Worm (Caenorhabditis elegans) whole organism, midembryonic: ENCODE results near the gene Y25C1A.6.
A peak's percentile ranks its signal among the peaks of the same experiment; 100 is the strongest.

Experiments
- T22C8.4 ChIP-seq: fragments of 200-800 bp; sonication (Bioruptor generic); IDR thresholded peaks from 2 replicates; pipeline ENCODE4 v1.3.6; 2022; ENCODE audit warnings: missing genetic modification characterization, missing compliant biosample characterization
- cog-1 ChIP-seq: sonication (generic microtip); optimal IDR thresholded peaks from 2 replicates; lab custom pipeline; 2016; ENCODE audit warnings: missing genetic modification characterization, missing compliant biosample characterization
- flt-1 ChIP-seq: fragments of 200-800 bp; sonication (Bioruptor generic); IDR thresholded peaks from 2 replicates; pipeline ENCODE4 v1.3.6; 2022; ENCODE audit warnings: missing genetic modification characterization, missing compliant biosample characterization
- klf-2 ChIP-seq: fragments of 200-800 bp; sonication (Bioruptor generic); conservative IDR thresholded peaks from 2 replicates; pipeline ENCODE4 v1.3.6; 2022; ENCODE audit warnings: missing genetic modification reagents, missing genetic modification characterization, missing compliant biosample characterization
- med-1 ChIP-seq: sonication (generic microtip); optimal IDR thresholded peaks from 2 replicates; lab custom pipeline; 2017; ENCODE audit warnings: missing genetic modification characterization, mild to moderate bottlenecking, missing compliant biosample characterization, antibody characterized with exemption, missing genetic modification reagents; ENCODE audit not compliant: insufficient read depth
- ref-1 ChIP-seq: fragments of 200-800 bp; sonication (Bioruptor generic); conservative IDR thresholded peaks from 2 replicates; pipeline ENCODE4 v1.3.6; 2022; ENCODE audit warnings: missing genetic modification reagents, missing genetic modification characterization, missing compliant biosample characterization
- tab-1 ChIP-seq: fragments of 200-800 bp; sonication (Bioruptor generic); IDR thresholded peaks from 2 replicates; pipeline ENCODE4 v1.3.6; 2022; ENCODE audit warnings: missing genetic modification characterization, missing compliant biosample characterization
- ztf-23 ChIP-seq: fragments of 200-800 bp; sonication (Bioruptor generic); IDR thresholded peaks from 2 replicates; pipeline ENCODE4 v1.3.6; 2022; ENCODE audit warnings: missing genetic modification reagents, missing genetic modification characterization, missing compliant biosample characterization
- ztf-29 ChIP-seq: fragments of 200-800 bp; sonication (Bioruptor generic); IDR thresholded peaks from 2 replicates; pipeline ENCODE4 v1.3.6; 2022; ENCODE audit warnings: missing genetic modification reagents, missing genetic modification characterization, missing compliant biosample characterization

Y25C1A.6 gene

ce11 chrII:3060782-3061181, at the start of gene Y25C1A.6:
Gene Y25C1A.6, plus strand, starts transcription at chrII:3061082.
- TF ChIP-seq klf-2 (GFP tag; lab: Robert Waterston, UW) (no peak), T22C8.4 (GFP tag; lab: Robert Waterston, UW) (no peak), ref-1 (GFP tag; lab: Robert Waterston, UW) (no peak), cog-1 (tag; lab: Kevin White, UChicago) (no peak), ztf-23 (GFP tag; lab: Robert Waterston, UW) (no peak), tab-1 (GFP tag; lab: Robert Waterston, UW) (no peak), ztf-29 (GFP tag; lab: Robert Waterston, UW) (no peak), flt-1 (GFP tag; lab: Robert Waterston, UW) (no peak), med-1 (GFP tag; lab: Kevin White, UChicago) (no peak)

- no peak for TF ChIP-seq cog-1 (tag; lab: Kevin White, UChicago)
- TF ChIP-seq tab-1 (GFP tag; lab: Robert Waterston, UW): no peak
- no peak for TF ChIP-seq ztf-29 (GFP tag; lab: Robert Waterston, UW)
- no peak for TF ChIP-seq ref-1 (GFP tag; lab: Robert Waterston, UW)
- no peak for TF ChIP-seq T22C8.4 (GFP tag; lab: Robert Waterston, UW)
- TF ChIP-seq med-1 (GFP tag; lab: Kevin White, UChicago): no peak
- no peak for TF ChIP-seq ztf-23 (GFP tag; lab: Robert Waterston, UW)
These were observed 48.7 kb upstream of the Y25C1A.6 start, which contains the start of gene C41H7.9 for ce11 chrII:3012133-3012532. Gene C41H7.9, minus strand, starts transcription at chrII:3012233.

DNA sequence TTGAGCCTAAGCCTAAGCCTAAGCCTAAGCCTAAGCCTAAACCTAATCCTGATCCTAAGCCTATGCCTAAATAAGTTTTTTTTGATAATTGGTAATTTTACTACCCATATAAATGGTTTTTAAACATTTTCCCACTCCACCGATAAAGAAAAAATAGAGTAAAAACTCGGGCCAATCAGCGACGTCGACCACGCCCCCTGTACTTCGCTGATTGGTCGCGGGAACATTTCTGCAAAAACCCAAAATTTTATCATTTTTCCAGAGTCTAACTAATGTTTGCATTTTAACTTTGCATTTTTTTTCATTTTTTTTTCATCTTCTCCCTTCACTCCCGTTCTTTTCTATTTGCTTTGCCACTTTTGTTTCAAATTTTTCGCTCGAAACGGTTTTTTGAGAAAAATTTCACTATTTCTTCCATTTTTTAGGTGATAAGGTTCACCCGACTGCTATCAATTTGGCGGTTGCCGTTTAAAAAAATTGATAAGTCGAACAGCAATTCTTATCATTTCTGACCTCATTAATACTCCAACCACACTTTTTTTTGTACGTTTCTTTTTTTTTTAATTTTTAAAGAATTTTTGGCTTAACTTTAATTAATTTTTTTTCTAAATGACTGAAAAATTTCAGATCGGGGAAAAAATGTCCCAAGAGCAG, 46.6 kb upstream of the Y25C1A.6 start, which contains the start of gene C41H7.2:
Gene C41H7.2, plus strand, starts transcription at position 622 of the 654 bp plus-strand sequence.
- TF ChIP-seq tab-1 (GFP tag; lab: Robert Waterston, UW) (no peak), T22C8.4 (GFP tag; lab: Robert Waterston, UW) (no peak), flt-1 (GFP tag; lab: Robert Waterston, UW) (0 out of 2 replicates have a peak, but pooled peaks have one; percentile 2)

DNA sequence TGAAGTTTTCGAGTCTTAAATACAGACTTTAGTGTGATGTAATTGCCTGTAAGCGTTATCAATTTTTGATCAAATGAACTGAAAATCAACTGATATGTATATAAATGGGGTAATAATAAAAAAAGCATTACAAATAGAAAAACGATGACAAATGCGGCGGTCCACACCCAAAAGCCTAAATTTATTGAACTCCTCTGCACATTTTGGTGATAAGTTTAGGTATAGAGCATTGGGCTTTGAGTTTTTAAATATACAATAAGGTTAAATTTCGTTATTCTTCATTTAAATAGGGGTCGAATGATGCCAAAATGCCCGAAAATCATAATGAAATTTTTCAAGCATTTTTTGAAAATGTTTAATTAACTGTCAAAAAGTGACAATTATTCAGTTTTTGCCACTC, 41.1 kb upstream of the Y25C1A.6 start, which contains the start of gene clec-3:
Gene clec-3, minus strand, starts transcription at position 101 of the 400 bp plus-strand sequence.
- TF ChIP-seq flt-1 (GFP tag; lab: Robert Waterston, UW) (no peak), ref-1 (GFP tag; lab: Robert Waterston, UW) (no peak), tab-1 (GFP tag; lab: Robert Waterston, UW) (no peak), T22C8.4 (GFP tag; lab: Robert Waterston, UW) (no peak), klf-2 (GFP tag; lab: Robert Waterston, UW) (no peak), med-1 (GFP tag; lab: Kevin White, UChicago) (no peak), ztf-23 (GFP tag; lab: Robert Waterston, UW) (no peak), cog-1 (tag; lab: Kevin White, UChicago) (no peak), ztf-29 (GFP tag; lab: Robert Waterston, UW) (no peak)

DNA sequence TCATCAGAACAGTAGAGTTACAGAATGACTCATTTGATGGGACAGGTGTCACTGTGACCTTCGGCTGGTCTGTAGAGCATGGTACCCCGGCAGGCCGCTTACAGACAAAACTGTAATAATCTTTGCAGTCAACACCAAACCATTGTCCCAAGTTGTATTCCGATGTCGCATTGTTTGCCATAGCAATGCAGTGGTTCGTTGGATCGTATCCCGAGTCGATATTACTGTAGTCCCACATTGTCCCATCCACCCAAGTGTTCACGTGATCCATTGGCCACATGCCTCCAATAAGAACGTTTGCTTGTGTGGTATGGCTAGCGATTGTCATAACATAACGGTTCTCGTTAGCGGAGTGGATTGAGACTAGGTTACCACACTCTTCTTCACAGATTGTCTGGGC, 40.0 kb upstream of the Y25C1A.6 start:
- no peak for TF ChIP-seq klf-2 (GFP tag; lab: Robert Waterston, UW)
- TF ChIP-seq T22C8.4 (GFP tag; lab: Robert Waterston, UW): no peak
- TF ChIP-seq ztf-23 (GFP tag; lab: Robert Waterston, UW): no peak
- TF ChIP-seq tab-1 (GFP tag; lab: Robert Waterston, UW): no peak
- TF ChIP-seq ref-1 (GFP tag; lab: Robert Waterston, UW): no peak
- TF ChIP-seq cog-1 (tag; lab: Kevin White, UChicago): no peak
- TF ChIP-seq flt-1 (GFP tag; lab: Robert Waterston, UW): no peak
- no peak for TF ChIP-seq med-1 (GFP tag; lab: Kevin White, UChicago)
- no peak for TF ChIP-seq ztf-29 (GFP tag; lab: Robert Waterston, UW)

DNA sequence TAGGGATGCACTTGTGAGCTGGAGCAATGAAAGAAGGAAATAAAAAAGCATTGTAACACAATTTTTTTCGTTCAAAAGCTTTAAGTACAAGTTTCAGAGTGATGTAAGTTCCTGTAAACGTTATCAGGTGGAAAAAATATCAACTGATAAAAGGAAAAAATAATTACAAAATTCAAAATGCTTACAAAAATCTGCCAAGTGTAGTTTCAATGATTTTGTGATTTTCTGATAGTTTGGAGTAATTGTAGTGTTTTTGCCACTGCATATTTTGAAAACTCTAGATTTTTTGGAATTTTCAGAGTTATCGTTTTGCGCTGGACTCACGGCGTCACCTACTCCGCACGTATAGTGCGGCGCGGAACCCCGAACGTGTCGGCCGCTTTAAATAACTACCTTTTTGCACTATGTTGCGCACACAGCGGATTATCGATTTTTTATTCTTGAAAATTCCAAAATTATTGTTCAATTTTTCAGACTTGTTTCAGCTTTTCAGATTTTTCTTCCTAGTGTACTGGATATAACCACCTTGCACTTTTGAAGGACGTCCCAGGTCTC, 37.4 kb upstream of the Y25C1A.6 start, which contains the start of gene clec-2:
Gene clec-2, minus strand, starts transcription at position 51 of the 555 bp plus-strand sequence.
- no peak for TF ChIP-seq ztf-23 (GFP tag; lab: Robert Waterston, UW)
- no peak for TF ChIP-seq klf-2 (GFP tag; lab: Robert Waterston, UW)
- no peak for TF ChIP-seq ztf-29 (GFP tag; lab: Robert Waterston, UW)
- TF ChIP-seq tab-1 (GFP tag; lab: Robert Waterston, UW): no peak
- no peak for TF ChIP-seq ref-1 (GFP tag; lab: Robert Waterston, UW)
- TF ChIP-seq med-1 (GFP tag; lab: Kevin White, UChicago): no peak

DNA sequence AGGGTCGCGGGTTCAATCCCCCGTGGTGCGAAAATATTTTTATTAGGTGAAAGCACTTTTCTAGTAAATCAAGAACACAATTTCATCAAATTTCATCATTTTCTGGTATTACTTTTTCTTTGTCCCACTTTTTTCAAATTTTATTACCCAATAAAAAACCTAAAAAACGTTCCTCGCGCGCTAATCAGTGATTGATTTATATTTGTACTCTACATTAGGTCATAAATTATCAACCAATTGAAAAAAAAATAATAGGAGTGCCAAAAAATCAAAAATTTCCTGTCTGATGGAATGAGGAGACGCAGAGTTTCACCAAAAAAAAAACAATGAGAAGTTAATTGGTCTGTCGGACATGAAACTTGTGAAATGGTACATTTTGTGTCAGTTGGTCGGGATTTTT, 36.2 kb upstream of the Y25C1A.6 start:
- TF ChIP-seq ztf-29 (GFP tag; lab: Robert Waterston, UW): no peak
- TF ChIP-seq klf-2 (GFP tag; lab: Robert Waterston, UW): no peak
- TF ChIP-seq tab-1 (GFP tag; lab: Robert Waterston, UW): no peak
- no peak for TF ChIP-seq ref-1 (GFP tag; lab: Robert Waterston, UW)
- TF ChIP-seq ztf-23 (GFP tag; lab: Robert Waterston, UW): no peak
- no peak for TF ChIP-seq flt-1 (GFP tag; lab: Robert Waterston, UW)
- no peak for TF ChIP-seq T22C8.4 (GFP tag; lab: Robert Waterston, UW)
- TF ChIP-seq med-1 (GFP tag; lab: Kevin White, UChicago): no peak
- no peak for TF ChIP-seq cog-1 (tag; lab: Kevin White, UChicago)

ce11 chrII:3028264-3028663, 32.6 kb upstream of the Y25C1A.6 start:
- no peak for TF ChIP-seq med-1 (GFP tag; lab: Kevin White, UChicago)
- TF ChIP-seq ztf-29 (GFP tag; lab: Robert Waterston, UW): no peak
- TF ChIP-seq tab-1 (GFP tag; lab: Robert Waterston, UW): no peak
- TF ChIP-seq klf-2 (GFP tag; lab: Robert Waterston, UW): no peak
- no peak for TF ChIP-seq cog-1 (tag; lab: Kevin White, UChicago)
- no peak for TF ChIP-seq ref-1 (GFP tag; lab: Robert Waterston, UW)
- no peak for TF ChIP-seq ztf-23 (GFP tag; lab: Robert Waterston, UW)
- TF ChIP-seq T22C8.4 (GFP tag; lab: Robert Waterston, UW): no peak
- TF ChIP-seq flt-1 (GFP tag; lab: Robert Waterston, UW): no peak
